Worm (Caenorhabditis elegans) whole organism, early embryonic: ENCODE results near the gene sec-24.1.

Experiments used
- B0310.2 ChIP-seq: sonication (generic microtip); optimal IDR thresholded peaks from 2 replicates; lab custom pipeline; 2016; ENCODE audit warnings: mild to moderate bottlenecking, missing genetic modification characterization, missing compliant biosample characterization
- aly-1 ChIP-seq: sonication (generic microtip); optimal IDR thresholded peaks from 2 replicates; lab custom pipeline; 2016; ENCODE audit warnings: missing genetic modification characterization, missing compliant biosample characterization
- ama-1 ChIP-seq: fragments of 150-350 bp; optimal IDR thresholded peaks from 2 replicates; lab custom pipeline; 2014
- ets-7 ChIP-seq: sonication (generic microtip); optimal IDR thresholded peaks from 2 replicates; lab custom pipeline; 2016; ENCODE audit warnings: missing genotype, missing genetic modification characterization, missing compliant biosample characterization
- flt-1 ChIP-seq: fragments of 200-800 bp; sonication (Bioruptor generic); IDR thresholded peaks from 2 replicates; pipeline ENCODE4 v1.3.6; 2022; ENCODE audit warnings: missing genetic modification characterization, missing compliant biosample characterization
- hmbx-1 ChIP-seq: sonication (generic microtip); optimal IDR thresholded peaks from 2 replicates; lab custom pipeline; 2016; ENCODE audit warnings: mild to moderate bottlenecking, missing genetic modification characterization, missing compliant biosample characterization
- hmg-4 ChIP-seq: fragments of 200-800 bp; sonication (Bioruptor generic); optimal IDR thresholded peaks from 2 replicates; lab custom pipeline; 2018; ENCODE audit warnings: mild to moderate bottlenecking, missing genetic modification characterization, missing compliant biosample characterization
- hnd-1 ChIP-seq: sonication (generic microtip); optimal IDR thresholded peaks from 2 replicates; lab custom pipeline; 2016; ENCODE audit warnings: missing genetic modification characterization, missing compliant biosample characterization
- scrt-1 ChIP-seq: fragments of 200-800 bp; sonication (Bioruptor generic); IDR thresholded peaks from 2 replicates; pipeline ENCODE4 v1.3.6; 2022; ENCODE audit warnings: missing genetic modification characterization, missing compliant biosample characterization
- sea-1 ChIP-seq: fragments of 200-800 bp; sonication (Bioruptor generic); conservative IDR thresholded peaks from 2 replicates; pipeline ENCODE4 v1.3.6; 2022; ENCODE audit warnings: missing genetic modification characterization, missing compliant biosample characterization
- tbx-37 ChIP-seq: fragments of 200-800 bp; sonication (Bioruptor generic); conservative IDR thresholded peaks from 2 replicates; pipeline ENCODE4 v1.3.6; 2022; ENCODE audit warnings: missing genetic modification reagents, missing genetic modification characterization, missing compliant biosample characterization
- tra-4 ChIP-seq: sonication (generic microtip); optimal IDR thresholded peaks from 2 replicates; lab custom pipeline; 2017; ENCODE audit warnings: missing genetic modification characterization, missing compliant biosample characterization

DNA sequence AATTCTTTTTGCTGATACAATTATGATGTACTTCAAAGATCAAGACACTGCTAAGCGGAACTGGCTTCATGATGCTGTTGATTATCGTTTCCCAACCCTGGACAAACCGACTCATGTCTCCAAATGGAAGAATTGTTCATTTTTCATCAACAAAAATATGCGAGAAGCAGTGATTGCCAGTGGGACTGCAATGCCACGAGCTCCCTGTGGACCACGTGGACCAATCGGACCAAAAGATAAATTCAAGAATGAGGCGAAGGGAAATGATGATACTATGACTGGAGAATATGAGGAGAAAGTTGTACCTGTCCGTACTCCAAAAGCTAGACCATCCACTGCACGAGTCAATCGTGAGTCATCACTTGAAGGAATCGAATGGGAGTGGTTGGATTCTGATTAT lies 20.5 kb upstream of the sec-24.1 start:
- no peak for TF ChIP-seq flt-1
- TF ChIP-seq ets-7 (tag; lab: Kevin White, UChicago) = no peak
- TF ChIP-seq ama-1 (lab: Kevin White, UChicago) = no peak
- TF ChIP-seq tbx-37 (GFP tag; lab: Robert Waterston, UW) = no peak
- no peak for TF ChIP-seq scrt-1 (GFP tag; lab: Robert Waterston, UW)
- TF ChIP-seq B0310.2 (tag; lab: Kevin White, UChicago) = no peak
- TF ChIP-seq sea-1 (GFP tag; lab: Robert Waterston, UW) = no peak
- no peak for TF ChIP-seq hnd-1
- TF ChIP-seq hmg-4 (GFP tag; lab: Kevin White, UChicago) = no peak
- no peak for TF ChIP-seq hmbx-1 (tag; lab: Kevin White, UChicago)
- TF ChIP-seq tra-4 (tag; lab: Kevin White, UChicago) = no peak
- no peak for TF ChIP-seq aly-1
